Worm (Caenorhabditis elegans) whole organism, late embryonic: ENCODE measurements around the gene T13C5.10.

Experiments
- K09A11.1 ChIP-seq: sonication (generic microtip); optimal IDR thresholded peaks from 2 replicates; lab custom pipeline; 2017; ENCODE audit warnings: antibody characterized with exemption, mild to moderate bottlenecking, missing genetic modification characterization, missing compliant biosample characterization; ENCODE audit not compliant: insufficient read depth
- ama-1 ChIP-seq: fragments of 150-350 bp; optimal IDR thresholded peaks from 2 replicates; lab custom pipeline; 2014
- ets-4 ChIP-seq: sonication (generic microtip); optimal IDR thresholded peaks from 2 replicates; lab custom pipeline; 2016; ENCODE audit warnings: missing genetic modification characterization, missing compliant biosample characterization
- hlh-15 ChIP-seq: sonication (generic microtip); optimal IDR thresholded peaks from 2 replicates; lab custom pipeline; 2016; ENCODE audit warnings: missing genetic modification characterization, missing compliant biosample characterization
- hlh-30 ChIP-seq: sonication (generic microtip); optimal IDR thresholded peaks from 2 replicates; lab custom pipeline; 2017; ENCODE audit warnings: antibody characterized with exemption, missing genetic modification characterization, missing compliant biosample characterization; ENCODE audit not compliant: insufficient read depth
- hlh-8 ChIP-seq: sonication (generic microtip); optimal IDR thresholded peaks from 2 replicates; lab custom pipeline; 2016; ENCODE audit warnings: missing genotype, missing genetic modification characterization, missing compliant biosample characterization
- pag-3 ChIP-seq: sonication (generic microtip); optimal IDR thresholded peaks from 2 replicates; lab custom pipeline; 2016; ENCODE audit warnings: missing compliant biosample characterization, missing genetic modification characterization, borderline replicate concordance
- ref-2 ChIP-seq: sonication (generic microtip); optimal IDR thresholded peaks from 2 replicates; lab custom pipeline; 2016; ENCODE audit warnings: missing genetic modification characterization, missing compliant biosample characterization
- sox-2 ChIP-seq: fragments of 200-800 bp; sonication (Bioruptor generic); IDR thresholded peaks from 2 replicates; pipeline ENCODE4 v1.3.6; 2022; ENCODE audit warnings: missing genetic modification reagents, missing genetic modification characterization, missing compliant biosample characterization
- sox-4 ChIP-seq: sonication (generic microtip); optimal IDR thresholded peaks from 2 replicates; lab custom pipeline; 2017; ENCODE audit warnings: mild to moderate bottlenecking, missing genetic modification characterization, inconsistent platforms, missing compliant biosample characterization
- unc-42 ChIP-seq: sonication (generic microtip); optimal IDR thresholded peaks from 2 replicates; lab custom pipeline; 2016; ENCODE audit warnings: missing genotype, missing genetic modification characterization, missing compliant biosample characterization

DNA sequence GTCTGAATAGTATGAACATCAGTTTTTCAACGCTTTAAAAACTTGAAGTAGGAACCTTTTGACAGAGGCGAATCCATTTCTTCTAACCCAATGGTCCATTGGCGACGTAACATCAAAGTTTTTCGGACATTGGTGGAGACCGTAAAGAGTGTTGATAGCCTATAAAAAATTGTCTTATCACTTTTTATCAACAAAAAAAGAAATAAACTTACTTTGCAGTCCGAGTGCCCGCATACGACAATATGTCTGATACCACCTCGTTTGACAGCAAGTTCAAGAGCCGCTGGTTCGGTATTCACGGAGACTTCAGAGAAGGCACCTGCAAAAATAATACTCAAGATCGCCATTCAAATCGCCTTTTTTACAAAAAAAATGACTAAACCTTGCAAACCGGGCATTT, 15.4 kb downstream of the T13C5.10 start:
- TF ChIP-seq unc-42 (tag; lab: Kevin White, UChicago) = no peak
- no peak for TF ChIP-seq ama-1 (lab: Kevin White, UChicago)
- no peak for TF ChIP-seq hlh-8 (tag; lab: Kevin White, UChicago)
- no peak for TF ChIP-seq ets-4 (tag; lab: Kevin White, UChicago)
- TF ChIP-seq pag-3 = no peak
- no peak for TF ChIP-seq K09A11.1
- no peak for TF ChIP-seq ref-2
- TF ChIP-seq hlh-30 (tag; lab: Kevin White, UChicago) = no peak
- TF ChIP-seq hlh-15 (tag; lab: Kevin White, UChicago) = no peak
- TF ChIP-seq sox-2 (GFP tag; lab: Robert Waterston, UW) = no peak
- no peak for TF ChIP-seq sox-4
